Worm (Caenorhabditis elegans): ENCODE measurements around the gene plg-1.

ce11 chrIII:8807246-8807645 lies 44.8 kb upstream of the plg-1 start, which contains the start of gene F54F2.7:
- TF ChIP-seq sea-2 (GFP tag; optimal IDR thresholded peaks at IDR 0.05) (no peak), pqm-1 (tag; optimal IDR thresholded peaks at IDR 0.05) (no peak)
